Worm (Caenorhabditis elegans) whole organism, mixed stage, embryonic: Measurements from ENCODE around the gene egl-38.

ENCODE experiments used
- blmp-1 ChIP-seq: fragments of 150-350 bp; optimal IDR thresholded peaks from 2 replicates; lab custom pipeline; 2014; ENCODE audit warnings: missing biosample characterization, missing genetic modification characterization
- ceh-43 ChIP-seq: fragments of 200-800 bp; sonication (Bioruptor generic); optimal IDR thresholded peaks from 2 replicates; lab custom pipeline; 2018; ENCODE audit warnings: mild to moderate bottlenecking, missing genetic modification characterization, moderate library complexity, missing compliant biosample characterization
- ces-1 ChIP-seq: fragments of 150-350 bp; optimal IDR thresholded peaks from 2 replicates; lab custom pipeline; 2014; ENCODE audit warnings: missing biosample characterization, missing genetic modification reagents, missing genetic modification characterization
- elt-1 ChIP-seq: sonication (generic microtip); optimal IDR thresholded peaks from 2 replicates; lab custom pipeline; 2017; ENCODE audit warnings: missing genetic modification characterization, mild to moderate bottlenecking, missing compliant biosample characterization, antibody characterized with exemption, moderate library complexity, borderline replicate concordance; ENCODE audit not compliant: insufficient read depth
- elt-3 ChIP-seq: fragments of 150-350 bp; optimal IDR thresholded peaks from 2 replicates; lab custom pipeline; 2014; ENCODE audit warnings: missing biosample characterization, missing genetic modification characterization
- lsy-2 ChIP-seq: fragments of 150-350 bp; optimal IDR thresholded peaks from 2 replicates; lab custom pipeline; 2014; ENCODE audit warnings: missing biosample characterization, missing genetic modification characterization
- nhr-28 ChIP-seq: fragments of 150-350 bp; optimal IDR thresholded peaks from 2 replicates; lab custom pipeline; 2014; ENCODE audit warnings: missing biosample characterization, missing genetic modification characterization
- nhr-76 ChIP-seq: sonication (generic microtip); optimal IDR thresholded peaks from 2 replicates; lab custom pipeline; 2017; ENCODE audit warnings: missing biosample characterization, missing genetic modification characterization
- snpc-4 ChIP-seq: fragments of 150-350 bp; optimal IDR thresholded peaks from 2 replicates; lab custom pipeline; 2014; ENCODE audit warnings: missing biosample characterization, missing genetic modification characterization
- sptf-1 ChIP-seq: sonication (generic microtip); optimal IDR thresholded peaks from 2 replicates; lab custom pipeline; 2017; ENCODE audit warnings: mild to moderate bottlenecking, missing genetic modification characterization, moderate library complexity, missing compliant biosample characterization
- tbx-8 ChIP-seq: fragments of 200-800 bp; sonication (Bioruptor generic); optimal IDR thresholded peaks from 2 replicates; lab custom pipeline; 2018; ENCODE audit warnings: mild to moderate bottlenecking, missing genetic modification characterization, moderate library complexity, missing compliant biosample characterization
- unc-62 ChIP-seq: fragments of 150-350 bp; optimal IDR thresholded peaks from 2 replicates; lab custom pipeline; 2014; ENCODE audit warnings: missing biosample characterization, missing genetic modification reagents, missing genetic modification characterization
- zip-8 ChIP-seq: fragments of 150-350 bp; optimal IDR thresholded peaks from 2 replicates; lab custom pipeline; 2014; ENCODE audit warnings: missing biosample characterization, missing genetic modification characterization

- TF ChIP-seq elt-3 (tag; lab: Kevin White, UChicago) (no peak), nhr-28 (no peak), sptf-1 (tag; lab: Kevin White, UChicago) (no peak), snpc-4 (tag; lab: Kevin White, UChicago) (no peak), tbx-8 (GFP tag; lab: Kevin White, UChicago) (no peak), blmp-1 (tag; lab: Kevin White, UChicago) (no peak), lsy-2 (tag; lab: Kevin White, UChicago) (no peak), nhr-76 (no peak), unc-62 (GFP tag; lab: Kevin White, UChicago) (no peak), ces-1 (GFP tag; lab: Kevin White, UChicago) (no peak), zip-8 (no peak), elt-1 (tag; lab: Kevin White, UChicago) (no peak), ceh-43 (GFP tag; lab: Kevin White, UChicago) (no peak)
Observed at ce11 chrIV:10141930-10142505, 31.7 kb upstream of the egl-38 start, which contains the start of the genes gst-2, gst-4 and dhs-12.
